Fruit fly (Drosophila melanogaster): ENCODE measurements around the gene Mrm2.

- peak; percentile 52 for TF ChIP-seq CG12768 (GFP tag; optimal IDR thresholded peaks at IDR 0.05)
- no peak for TF ChIP-seq cnc (optimal IDR thresholded peaks at IDR 0.05)
- TF ChIP-seq kay (GFP tag; ENCODE audit: borderline replicate concordance) = no peak
Observed at dm6 chr3R:19880431-19880939, 19.1 kb downstream of the Mrm2 start.

All from whole organism, adult.